Worm (Caenorhabditis elegans) whole organism, L2 larva: ENCODE results near the gene prdx-6.

ENCODE experiments used
- C34F6.9 ChIP-seq: fragments of 150-350 bp; optimal IDR thresholded peaks from 2 replicates; lab custom pipeline; 2014; ENCODE audit warnings: missing biosample characterization, missing genetic modification characterization
- F13H6.1 ChIP-seq: sonication (generic microtip); optimal IDR thresholded peaks from 2 replicates; lab custom pipeline; 2016; ENCODE audit warnings: missing genetic modification characterization, missing compliant biosample characterization
- R02D3.7 ChIP-seq: fragments of 150-350 bp; optimal IDR thresholded peaks from 2 replicates; lab custom pipeline; 2014; ENCODE audit warnings: missing biosample characterization, missing genetic modification characterization
- Y55F3AM.14 ChIP-seq: fragments of 200-800 bp; sonication (Bioruptor generic); optimal IDR thresholded peaks from 2 replicates; lab custom pipeline; 2018; ENCODE audit warnings: mild to moderate bottlenecking, missing genetic modification characterization, missing compliant biosample characterization
- alr-1 ChIP-seq: fragments of 150-350 bp; optimal IDR thresholded peaks from 2 replicates; lab custom pipeline; 2014; ENCODE audit warnings: missing biosample characterization, missing genetic modification characterization
- ama-1 ChIP-seq: fragments of 150-350 bp; optimal IDR thresholded peaks from 2 replicates; lab custom pipeline; 2018; ENCODE audit warnings: inconsistent platforms
- ceh-16 ChIP-seq: fragments of 150-350 bp; optimal IDR thresholded peaks from 2 replicates; lab custom pipeline; 2014; ENCODE audit warnings: missing biosample characterization, missing genetic modification characterization
- ceh-82 ChIP-seq: fragments of 150-350 bp; optimal IDR thresholded peaks from 2 replicates; lab custom pipeline; 2014; ENCODE audit warnings: missing biosample characterization, missing genetic modification characterization
- crh-2 ChIP-seq: sonication (generic microtip); optimal IDR thresholded peaks from 2 replicates; lab custom pipeline; 2017; ENCODE audit warnings: missing biosample characterization, missing genetic modification characterization
- dmd-4 ChIP-seq: sonication (generic microtip); optimal IDR thresholded peaks from 2 replicates; lab custom pipeline; 2017; ENCODE audit warnings: missing biosample characterization, missing genetic modification characterization
- egl-27 ChIP-seq: sonication (generic microtip); optimal IDR thresholded peaks from 3 replicates; lab custom pipeline; 2017; ENCODE audit warnings: missing biosample characterization, missing genetic modification reagents, missing genetic modification characterization
- elt-1 ChIP-seq: fragments of 150-350 bp; optimal IDR thresholded peaks from 2 replicates; lab custom pipeline; 2014; ENCODE audit warnings: missing biosample characterization, missing genetic modification characterization
- fos-1 ChIP-seq: fragments of 150-350 bp; optimal IDR thresholded peaks from 2 replicates; lab custom pipeline; 2014; ENCODE audit warnings: missing biosample characterization, missing genetic modification characterization
- gmeb-1 ChIP-seq: fragments of 150-350 bp; optimal IDR thresholded peaks from 2 replicates; lab custom pipeline; 2014; ENCODE audit warnings: missing biosample characterization, missing genetic modification characterization
- lin-13 ChIP-seq: fragments of 150-350 bp; optimal IDR thresholded peaks from 2 replicates; lab custom pipeline; 2014; ENCODE audit warnings: missing biosample characterization, missing genetic modification reagents, missing genetic modification characterization
- mab-5 ChIP-seq: fragments of 150-350 bp; optimal IDR thresholded peaks from 2 replicates; lab custom pipeline; 2014; ENCODE audit warnings: missing biosample characterization, missing genetic modification characterization
- mbf-1 ChIP-seq: sonication (generic microtip); optimal IDR thresholded peaks from 2 replicates; lab custom pipeline; 2017; ENCODE audit warnings: missing biosample characterization, missing genetic modification characterization
- mdl-1 ChIP-seq, 2 experiments: fragments of 150-350 bp in 1 of 2; sonication (generic microtip) in 1 of 2; optimal IDR thresholded peaks; 2 replicates each; lab custom pipeline; 2017; ENCODE audit warnings: missing biosample characterization in 2 of 2, missing genetic modification characterization in 2 of 2
- nhr-10 ChIP-seq: sonication (generic microtip); optimal IDR thresholded peaks from 2 replicates; lab custom pipeline; 2017; ENCODE audit warnings: missing biosample characterization, missing genetic modification characterization
- nhr-129 ChIP-seq: fragments of 150-350 bp; optimal IDR thresholded peaks from 2 replicates; lab custom pipeline; 2014; ENCODE audit warnings: missing biosample characterization, missing genetic modification characterization
- nhr-21 ChIP-seq: fragments of 150-350 bp; optimal IDR thresholded peaks from 2 replicates; lab custom pipeline; 2014; ENCODE audit warnings: missing biosample characterization, missing genetic modification characterization
- nhr-23 ChIP-seq: fragments of 150-350 bp; optimal IDR thresholded peaks from 2 replicates; lab custom pipeline; 2014; ENCODE audit warnings: missing biosample characterization, missing genetic modification reagents, missing genetic modification characterization
- nhr-237 ChIP-seq: fragments of 150-350 bp; optimal IDR thresholded peaks from 2 replicates; lab custom pipeline; 2014; ENCODE audit warnings: missing biosample characterization, missing genetic modification characterization
- nhr-25 ChIP-seq: fragments of 150-350 bp; sonication (generic microtip); optimal IDR thresholded peaks from 3 replicates; lab custom pipeline; 2014; ENCODE audit warnings: missing biosample characterization, missing genetic modification characterization
- nhr-6 ChIP-seq: fragments of 150-350 bp; optimal IDR thresholded peaks from 2 replicates; lab custom pipeline; 2014; ENCODE audit warnings: missing biosample characterization, missing genetic modification characterization
- nhr-77 ChIP-seq: fragments of 150-350 bp; optimal IDR thresholded peaks from 2 replicates; lab custom pipeline; 2014; ENCODE audit warnings: missing biosample characterization, missing genetic modification characterization
- sem-4 ChIP-seq: fragments of 150-350 bp; optimal IDR thresholded peaks from 2 replicates; lab custom pipeline; 2014; ENCODE audit warnings: missing biosample characterization, missing genetic modification reagents, missing genetic modification characterization
- skn-1 ChIP-seq: sonication (generic microtip); optimal IDR thresholded peaks from 2 replicates; lab custom pipeline; 2017; ENCODE audit warnings: missing biosample characterization, missing genetic modification characterization
- sma-3 ChIP-seq: sonication (generic microtip); optimal IDR thresholded peaks from 2 replicates; lab custom pipeline; 2016; ENCODE audit warnings: missing genetic modification reagents, missing genetic modification characterization, missing compliant biosample characterization
- sma-9 ChIP-seq, 2 experiments: fragments of 150-350 bp in 1 of 2; sonication (generic microtip) in 1 of 2; optimal IDR thresholded peaks; 2 replicates each; lab custom pipeline; 2014 to 2016; ENCODE audit warnings: missing genetic modification characterization in 2 of 2, mild to moderate bottlenecking in 1 of 2, missing biosample characterization in 1 of 2, missing compliant biosample characterization in 1 of 2, missing genetic modification reagents in 1 of 2, moderate library complexity in 1 of 2
- snpc-4 ChIP-seq: fragments of 150-350 bp; optimal IDR thresholded peaks from 2 replicates; lab custom pipeline; 2014; ENCODE audit warnings: missing biosample characterization, missing genetic modification characterization
- unc-55 ChIP-seq: fragments of 150-350 bp; sonication (generic microtip); optimal IDR thresholded peaks from 3 replicates; lab custom pipeline; 2014; ENCODE audit warnings: missing biosample characterization, missing genetic modification reagents, missing genetic modification characterization
- unc-62 ChIP-seq: fragments of 150-350 bp; optimal IDR thresholded peaks from 2 replicates; lab custom pipeline; 2014; ENCODE audit warnings: missing biosample characterization, missing genetic modification reagents, missing genetic modification characterization
- zag-1 ChIP-seq: fragments of 150-350 bp; optimal IDR thresholded peaks from 2 replicates; lab custom pipeline; 2014; ENCODE audit warnings: missing biosample characterization, missing genetic modification characterization
- ztf-4 ChIP-seq: fragments of 150-350 bp; optimal IDR thresholded peaks from 2 replicates; lab custom pipeline; 2014; ENCODE audit warnings: missing biosample characterization, missing genetic modification characterization

prdx-6 gene

ce11 chrIV:218252-218651 lies at the start of gene prdx-6:
TSS of gene prdx-6 (plus strand) at chrIV:218552.
- TF ChIP-seq snpc-4 (no peak), mab-5 (tag; lab: Kevin White, UChicago) (no peak), sem-4 (tag; lab: Kevin White, UChicago) (no peak), mbf-1 (tag; lab: Kevin White, UChicago) (no peak), unc-62 (GFP tag; lab: Kevin White, UChicago) (no peak), sma-3 (GFP tag; lab: Kevin White, UChicago) (no peak), ztf-4 (no peak), C34F6.9 (tag; lab: Kevin White, UChicago) (no peak), crh-2 (tag; lab: Kevin White, UChicago) (no peak), F13H6.1 (tag; lab: Kevin White, UChicago) (no peak), R02D3.7 (tag; lab: Kevin White, UChicago) (no peak), nhr-77 (tag; lab: Kevin White, UChicago) (no peak), mdl-1 (tag; optimal IDR thresholded peaks at IDR 0.05; lab: Kevin White, UChicago) (no peak), Y55F3AM.14 (GFP tag; lab: Kevin White, UChicago) (no peak), sma-9 (GFP tag; optimal IDR thresholded peaks at IDR 0.05; lab: Kevin White, UChicago) (no peak), sma-9 (tag; optimal IDR thresholded peaks at IDR 0.05; lab: Kevin White, UChicago) (no peak), nhr-25 (tag; lab: Kevin White, UChicago) (no peak), nhr-21 (tag; lab: Kevin White, UChicago) (no peak), ceh-82 (tag; lab: Kevin White, UChicago) (no peak), gmeb-1 (tag; lab: Kevin White, UChicago) (no peak)

- peak; percentile 20 for TF ChIP-seq nhr-25 (tag; lab: Kevin White, UChicago)
- no peak for TF ChIP-seq ceh-16 (tag; lab: Kevin White, UChicago)
- TF ChIP-seq, all 48 proteins: peak for 1
Observed at ce11 chrIV:171036-171435, 47.3 kb upstream of the prdx-6 start.

- TF ChIP-seq ama-1 (no peak), lin-13 (GFP tag; lab: Kevin White, UChicago) (no peak), dmd-4 (no peak), nhr-23 (tag; lab: Kevin White, UChicago) (no peak), zag-1 (tag; lab: Kevin White, UChicago) (no peak), F13H6.1 (tag; lab: Kevin White, UChicago) (no peak), sma-3 (GFP tag; lab: Kevin White, UChicago) (no peak), nhr-77 (tag; lab: Kevin White, UChicago) (no peak), alr-1 (tag; lab: Kevin White, UChicago) (no peak), egl-27 (tag; lab: Kevin White, UChicago) (no peak), skn-1 (no peak), mab-5 (tag; lab: Kevin White, UChicago) (no peak), unc-55 (GFP tag; lab: Kevin White, UChicago) (no peak), fos-1 (no peak), sem-4 (tag; lab: Kevin White, UChicago) (no peak), nhr-237 (no peak), Y55F3AM.14 (GFP tag; lab: Kevin White, UChicago) (no peak), unc-62 (GFP tag; lab: Kevin White, UChicago) (no peak), ceh-16 (tag; lab: Kevin White, UChicago) (no peak), nhr-6 (tag; lab: Kevin White, UChicago) (no peak)
- TF ChIP-seq, all 48 proteins: peak for 0
Observed at ce11 chrIV:172990-173389, 45.4 kb upstream of the prdx-6 start.

ce11 chrIV:174115-174514 lies 44.2 kb upstream of the prdx-6 start:
- no peak for TF ChIP-seq C34F6.9 (tag; lab: Kevin White, UChicago)
- no peak for TF ChIP-seq elt-1 (tag; lab: Kevin White, UChicago)
- no peak for TF ChIP-seq snpc-4

ce11 chrIV:175698-176097 lies 42.7 kb upstream of the prdx-6 start:
- no peak for TF ChIP-seq nhr-129 (tag; lab: Kevin White, UChicago)
- peak; percentile 49 for TF ChIP-seq nhr-25 (tag; lab: Kevin White, UChicago)
- TF ChIP-seq nhr-10 (tag; lab: Kevin White, UChicago), result no peak
- TF ChIP-seq nhr-23 (tag; lab: Kevin White, UChicago), result no peak
- TF ChIP-seq C34F6.9 (tag; lab: Kevin White, UChicago), result no peak
- TF ChIP-seq, all 48 proteins: peak for 1
